Worm (Caenorhabditis elegans): Measurements from ENCODE around the gene R07B7.6.

DNA sequence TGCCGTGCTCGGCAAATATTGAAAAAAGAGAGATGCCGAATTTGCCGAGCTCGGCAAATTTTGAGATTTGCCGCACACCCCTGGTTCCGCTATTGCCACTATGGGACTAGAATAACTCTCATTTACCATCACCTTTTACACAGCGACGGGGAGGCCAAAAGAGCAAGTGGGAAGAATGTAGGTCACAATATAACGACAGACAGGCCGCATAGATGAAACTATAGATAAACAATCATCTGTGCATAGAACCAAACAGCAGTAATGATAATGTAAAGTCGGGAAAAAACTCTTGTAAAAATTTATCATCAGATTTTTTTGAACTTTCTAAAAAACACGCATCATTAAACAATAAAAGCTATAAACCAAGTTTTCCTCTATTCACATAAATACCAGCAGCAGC, 6.3 kb downstream of the R07B7.6 start, which contains the start of gene kmo-2:
- no peak for TF ChIP-seq elt-1 (tag; optimal IDR thresholded peaks at IDR 0.05)
- TF ChIP-seq R02D3.7 (tag; optimal IDR thresholded peaks at IDR 0.05), result no peak
